Worm (Caenorhabditis elegans): ENCODE data around the gene T02H6.4.

- TF ChIP-seq unc-62 (GFP tag; optimal IDR thresholded peaks at IDR 0.05), result no peak
- no peak for TF ChIP-seq cebp-2 (GFP tag; IDR thresholded peaks at IDR 0.05)
- TF ChIP-seq ets-4 (GFP tag; optimal IDR thresholded peaks at IDR 0.05), result no peak
- TF ChIP-seq pha-4 (tag; optimal IDR thresholded peaks at IDR 0.05), result no peak
- no peak for TF ChIP-seq snpc-4 (GFP tag; optimal IDR thresholded peaks at IDR 0.05)
- no peak for TF ChIP-seq snpc-4 (tag; optimal IDR thresholded peaks at IDR 0.05)
- TF ChIP-seq snpc-3.4 (tag; optimal IDR thresholded peaks at IDR 0.05), result no peak
- TF ChIP-seq T07F8.4 (tag; optimal IDR thresholded peaks at IDR 0.05), result no peak
- no peak for TF ChIP-seq aptf-3 (GFP tag; IDR thresholded peaks at IDR 0.05)
- TF ChIP-seq unc-130 (GFP tag; optimal IDR thresholded peaks at IDR 0.05), result no peak
- no peak for TF ChIP-seq rpc-1 (optimal IDR thresholded peaks at IDR 0.05)
- TF ChIP-seq rpc-1 (tag; optimal IDR thresholded peaks at IDR 0.05), result no peak
- TF ChIP-seq dox-1 (GFP tag; IDR thresholded peaks at IDR 0.05), result no peak
- no peak for TF ChIP-seq mxl-1 (tag; optimal IDR thresholded peaks at IDR 0.05)
- TF ChIP-seq tbp1 (GFP tag; optimal IDR thresholded peaks at IDR 0.05), result no peak
Observed at ce11 chrII:643733-644132, 46.1 kb upstream of the T02H6.4 start.

Measured in whole organism, young adult.